Comparison of ENCODE assay signal across 1 fruit fly cellular context in genomic region chrX:2157929-2158610, dm6.
TF ChIP-seq lines count a peak whose summit lies in the region.

No protein-coding gene starts in this region.

TF ChIP-seq in whole organism, embryonic, 481 proteins besides CTCF, POLR2A, EP300 and RAD21 (continued from another document):
- TF ChIP-seq Abd-B (GFP tag; optimal IDR thresholded peaks at IDR 0.05; lab: Kevin White, UChicago) (peak; percentile 8), Taf1 (GFP tag; IDR thresholded peaks at IDR 0.05; lab: Robert Waterston, UW) (no peak), CG10321 (GFP tag; IDR thresholded peaks at IDR 0.05; lab: Robert Waterston, UW) (peak; percentile 93), Adf1 (GFP tag; IDR thresholded peaks at IDR 0.05; lab: Robert Waterston, UW) (peak; percentile 24; the same call in 1 of the 2 replicates), fd64A (GFP tag; optimal IDR thresholded peaks at IDR 0.05; lab: Kevin White, UChicago) (no peak), hkb (optimal IDR thresholded peaks at IDR 0.05; lab: Kevin White, UChicago) (peak; percentile 50), hkb (GFP tag; IDR thresholded peaks at IDR 0.05; lab: Robert Waterston, UW) (no peak), Elba2 (GFP tag; optimal IDR thresholded peaks at IDR 0.05; lab: Kevin White, UChicago) (peak; percentile 50), YL-1 (GFP tag; optimal IDR thresholded peaks at IDR 0.05; lab: Kevin White, UChicago) (peak; percentile 23), CG15479 (GFP tag; optimal IDR thresholded peaks at IDR 0.05; lab: Kevin White, UChicago) (peak; percentile 75), chinmo (GFP tag; IDR thresholded peaks at IDR 0.05; lab: Robert Waterston, UW; ENCODE audit: partially characterized antibody) (peak; percentile 48; the same call in 1 of the 4 replicates), CG4360 (GFP tag; IDR thresholded peaks at IDR 0.05; lab: Robert Waterston, UW) (peak; percentile 41), CG4617 (GFP tag; optimal IDR thresholded peaks at IDR 0.05; lab: Kevin White, UChicago; ENCODE audit: borderline replicate concordance) (peak; percentile 42), zen (tag; optimal IDR thresholded peaks at IDR 0.05; lab: Kevin White, UChicago) (no peak), ara (GFP tag; IDR thresholded peaks at IDR 0.05; lab: Robert Waterston, UW) (no peak), sd (tag; optimal IDR thresholded peaks at IDR 0.05; lab: Kevin White, UChicago) (peak; percentile 77), lola (GFP tag; optimal IDR thresholded peaks at IDR 0.05; lab: Kevin White, UChicago) (no peak)
TF ChIP-seq in whole organism, embryonic: peak in this region for 19.
